Worm (Caenorhabditis elegans) whole organism, midembryonic: ENCODE data around the gene F38A1.8.

Source experiments
- cog-1 ChIP-seq: sonication (generic microtip); optimal IDR thresholded peaks from 2 replicates; lab custom pipeline; 2016; ENCODE audit warnings: missing genetic modification characterization, missing compliant biosample characterization
- klf-2 ChIP-seq: fragments of 200-800 bp; sonication (Bioruptor generic); conservative IDR thresholded peaks from 2 replicates; pipeline ENCODE4 v1.3.6; 2022; ENCODE audit warnings: missing genetic modification reagents, missing genetic modification characterization, missing compliant biosample characterization
- ref-1 ChIP-seq: fragments of 200-800 bp; sonication (Bioruptor generic); conservative IDR thresholded peaks from 2 replicates; pipeline ENCODE4 v1.3.6; 2022; ENCODE audit warnings: missing genetic modification reagents, missing genetic modification characterization, missing compliant biosample characterization
- tab-1 ChIP-seq: fragments of 200-800 bp; sonication (Bioruptor generic); IDR thresholded peaks from 2 replicates; pipeline ENCODE4 v1.3.6; 2022; ENCODE audit warnings: missing genetic modification characterization, missing compliant biosample characterization
- ztf-23 ChIP-seq: fragments of 200-800 bp; sonication (Bioruptor generic); IDR thresholded peaks from 2 replicates; pipeline ENCODE4 v1.3.6; 2022; ENCODE audit warnings: missing genetic modification reagents, missing genetic modification characterization, missing compliant biosample characterization
- ztf-29 ChIP-seq: fragments of 200-800 bp; sonication (Bioruptor generic); IDR thresholded peaks from 2 replicates; pipeline ENCODE4 v1.3.6; 2022; ENCODE audit warnings: missing genetic modification reagents, missing genetic modification characterization, missing compliant biosample characterization

ce11 chrIV:1255632-1256031 lies 16.0 kb upstream of the F38A1.8 start, which contains the start of gene clec-167:
- TF ChIP-seq cog-1 (tag; lab: Kevin White, UChicago) (no peak), ref-1 (GFP tag; lab: Robert Waterston, UW) (no peak), ztf-23 (GFP tag; lab: Robert Waterston, UW) (no peak), klf-2 (GFP tag; lab: Robert Waterston, UW) (no peak), tab-1 (GFP tag; lab: Robert Waterston, UW) (no peak), ztf-29 (GFP tag; lab: Robert Waterston, UW) (no peak)
